Fruit fly (Drosophila melanogaster) whole organism, embryonic: ENCODE results near the gene Lrrk.

ENCODE experiments used
- CG2116 ChIP-seq: fragments of 200-800 bp; sonication (Bioruptor generic); optimal IDR thresholded peaks from 3 replicates; lab custom pipeline; 2018; ENCODE audit warnings: missing biosample characterization, mild to moderate bottlenecking, missing genetic modification characterization
- CG7786 ChIP-seq: fragments of 200-800 bp; sonication (Bioruptor generic); optimal IDR thresholded peaks from 2 replicates; lab custom pipeline; 2016; ENCODE audit warnings: missing biosample characterization, missing genetic modification characterization
- chm ChIP-seq: fragments of 200-800 bp; sonication (Bioruptor generic); IDR thresholded peaks from 2 replicates; pipeline ENCODE4 v1.3.6; 2022; ENCODE audit warnings: missing biosample characterization, missing genetic modification characterization
- pan ChIP-seq, 4 experiments: fragments of >200 bp in 3 of 4; fragments of 200-800 bp in 1 of 4; sonication (Bioruptor generic) in 1 of 4; optimal IDR thresholded peaks in 3 of 4; IDR thresholded peaks in 1 of 4; 2 replicates each; pipeline versions ENCODE4 v1.3.6 to Lab custom; 2017 to 2022; ENCODE audit warnings: missing biosample characterization in 2 of 4, missing genetic modification characterization in 2 of 4, mixed read lengths in 1 of 4

DNA sequence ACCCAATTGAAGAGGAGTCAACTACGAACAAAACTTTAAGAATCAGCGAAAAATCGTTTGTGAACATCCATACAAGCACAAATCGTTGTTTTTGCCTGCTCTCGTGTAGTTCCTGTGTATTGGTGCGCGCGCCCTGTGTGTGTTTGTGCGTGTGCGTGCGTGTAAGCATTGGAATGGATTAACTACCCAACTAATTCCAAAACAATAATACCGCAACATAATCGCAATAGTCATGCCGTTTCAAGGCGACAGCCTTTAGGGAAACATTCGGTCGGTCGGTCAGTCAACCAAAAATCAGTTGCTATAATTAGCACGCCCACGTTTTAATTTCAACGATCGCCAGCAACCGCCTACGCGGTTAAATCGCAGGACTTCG is 41.8 kb upstream of the Lrrk start:
- no peak for TF ChIP-seq chm (GFP tag; lab: Robert Waterston, UW)
- no peak for TF ChIP-seq pan (optimal IDR thresholded peaks at IDR 0.05; lab: Kevin White, UChicago)
- no peak for TF ChIP-seq pan (GFP tag; optimal IDR thresholded peaks at IDR 0.05 in 1 of 2, IDR thresholded peaks at IDR 0.05 in 1 of 2)
- TF ChIP-seq CG2116, result no peak
- TF ChIP-seq CG7786 (GFP tag; lab: Kevin White, UChicago), result no peak
